Fruit fly (Drosophila melanogaster) whole organism: ENCODE data around the gene CG17195.

ENCODE experiments used
- CG8478 ChIP-seq: fragments of >200 bp; optimal IDR thresholded peaks from 2 replicates; lab custom pipeline; 2018; ENCODE audit warnings: inconsistent platforms
- Dll ChIP-seq: fragments of >200 bp; optimal IDR thresholded peaks from 2 replicates; lab custom pipeline; 2017
- EcR ChIP-seq, 2 experiments: fragments of >200 bp; optimal IDR thresholded peaks; 2 replicates each; lab custom pipeline; 2017; ENCODE audit warnings: missing biosample characterization in 2 of 2, missing genetic modification characterization in 2 of 2, missing genetic modification reagents in 2 of 2
- pan ChIP-seq: fragments of >200 bp; optimal IDR thresholded peaks from 2 replicates; lab custom pipeline; 2017
- psq ChIP-seq: fragments of >200 bp; optimal IDR thresholded peaks from 2 replicates; lab custom pipeline; 2017
- usp ChIP-seq: fragments of >200 bp; optimal IDR thresholded peaks from 2 replicates; lab custom pipeline; 2017; ENCODE audit warnings: missing biosample characterization, missing genetic modification characterization, mixed read lengths

The CG17195 gene

dm6 chr3R:25734967-25735800 lies 41.8 kb downstream of the CG17195 start:
- TF ChIP-seq CG8478 (no peak), psq (lab: Kevin White, UChicago) (no peak), usp (no peak), Dll (lab: Kevin White, UChicago) (no peak), pan (lab: Kevin White, UChicago) (no peak), EcR (GFP tag; optimal IDR thresholded peaks at IDR 0.05; lab: Kevin White, UChicago) (no peak)
